Fruit fly (Drosophila melanogaster): ENCODE data around the gene CG6765.
A peak's percentile ranks its signal among the peaks of the same experiment; 100 is the strongest.

Gene CG6765

DNA sequence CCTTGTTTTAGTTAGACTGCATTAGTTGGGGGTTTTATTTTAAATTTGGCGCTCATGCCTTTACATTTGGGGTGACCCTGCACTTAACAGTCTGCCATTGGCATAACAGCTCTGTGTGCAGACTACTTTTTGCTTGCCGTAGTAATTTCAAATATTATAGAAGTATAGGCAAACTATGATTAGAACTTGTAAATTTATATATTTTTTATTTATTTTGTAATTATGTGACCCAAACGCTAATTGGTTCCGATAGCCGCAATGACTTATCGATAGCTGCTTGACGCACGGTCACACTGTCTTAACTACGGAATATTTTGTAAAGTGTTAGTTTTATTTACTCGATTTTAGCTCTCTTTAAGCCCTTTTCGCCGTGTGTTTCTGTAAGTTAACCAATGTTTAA lies 32.1 kb downstream of the CG6765 start, which contains the start of gene rhea (continued):
- TF ChIP-seq CG6854 (GFP tag; optimal IDR thresholded peaks at IDR 0.05) (no peak), p53 (GFP tag; optimal IDR thresholded peaks at IDR 0.05) (no peak), gem (tag; optimal IDR thresholded peaks at IDR 0.05) (peak; percentile 40), CG7556 (GFP tag; optimal IDR thresholded peaks at IDR 0.05) (no peak), CG17361 (GFP tag; IDR thresholded peaks at IDR 0.05) (no peak; the same call in 2 of the 3 replicates), CG7372 (GFP tag; IDR thresholded peaks at IDR 0.05) (no peak), croc (GFP tag; conservative IDR thresholded peaks at IDR 0.05) (no peak), ssp (GFP tag; IDR thresholded peaks at IDR 0.05) (no peak), CG12155 (GFP tag; optimal IDR thresholded peaks at IDR 0.05) (no peak), zfh2 (GFP tag; optimal IDR thresholded peaks at IDR 0.05) (no peak), Trl (optimal IDR thresholded peaks at IDR 0.05) (no peak), Trl (GFP tag; optimal IDR thresholded peaks at IDR 0.05) (no peak), Adf1 (GFP tag; IDR thresholded peaks at IDR 0.05) (no peak), peb (GFP tag; IDR thresholded peaks at IDR 0.05) (no peak), ap (GFP tag; IDR thresholded peaks at IDR 0.05) (no peak), Gsc (GFP tag; IDR thresholded peaks at IDR 0.05) (no peak), CTCF (GFP tag; optimal IDR thresholded peaks at IDR 0.05) (peak; percentile 28), zf30C (GFP tag; optimal IDR thresholded peaks at IDR 0.05) (no peak), pfk (GFP tag; optimal IDR thresholded peaks at IDR 0.05) (no peak), CG8944 (GFP tag; optimal IDR thresholded peaks at IDR 0.05) (no peak), CG7745 (tag; optimal IDR thresholded peaks at IDR 0.05) (no peak), Dp (GFP tag; optimal IDR thresholded peaks at IDR 0.05) (peak; percentile 90), Awh (GFP tag; IDR thresholded peaks at IDR 0.05) (no peak), ems (GFP tag; optimal IDR thresholded peaks at IDR 0.05) (peak; percentile 12), salm (tag; optimal IDR thresholded peaks at IDR 0.05) (no peak), ken (GFP tag; IDR thresholded peaks at IDR 0.05) (no peak), kni (GFP tag; optimal IDR thresholded peaks at IDR 0.05) (no peak), CG33213 (GFP tag; optimal IDR thresholded peaks at IDR 0.05) (peak; percentile 3), CG17568 (GFP tag; optimal IDR thresholded peaks at IDR 0.05) (no peak), CG11085 (GFP tag; IDR thresholded peaks at IDR 0.05) (no peak), CG10565 (GFP tag; optimal IDR thresholded peaks at IDR 0.05) (no peak), Spps (tag; optimal IDR thresholded peaks at IDR 0.05) (no peak), CG2199 (GFP tag; IDR thresholded peaks at IDR 0.05) (no peak), nerfin-2 (GFP tag; IDR thresholded peaks at IDR 0.05; ENCODE audit: partially characterized antibody) (peak; percentile 71), jumu (GFP tag; optimal IDR thresholded peaks at IDR 0.05) (no peak), fd96Cb (tag; optimal IDR thresholded peaks at IDR 0.05) (no peak), ara (GFP tag; IDR thresholded peaks at IDR 0.05) (no peak), Vsx1 (GFP tag; optimal IDR thresholded peaks at IDR 0.05) (peak; percentile 28), knrl (GFP tag; IDR thresholded peaks at IDR 0.05; ENCODE audit: partially characterized antibody) (peak; percentile 84), CG9876 (GFP tag; optimal IDR thresholded peaks at IDR 0.05) (no peak), ham (GFP tag; IDR thresholded peaks at IDR 0.05) (no peak), Poxn (GFP tag; IDR thresholded peaks at IDR 0.05) (no peak), CG9437 (GFP tag; optimal IDR thresholded peaks at IDR 0.05) (no peak), CG10543 (GFP tag; optimal IDR thresholded peaks at IDR 0.05) (no peak), CG7271 (tag; optimal IDR thresholded peaks at IDR 0.05) (no peak), Blimp-1 (GFP tag; optimal IDR thresholded peaks at IDR 0.05) (no peak), ind (GFP tag; optimal IDR thresholded peaks at IDR 0.05) (no peak), CG12744 (GFP tag; optimal IDR thresholded peaks at IDR 0.05) (no peak), Hr39 (optimal IDR thresholded peaks at IDR 0.05) (no peak), Lpt (GFP tag; optimal IDR thresholded peaks at IDR 0.05) (no peak), CG7963 (GFP tag; IDR thresholded peaks at IDR 0.05; ENCODE audit: partially characterized antibody) (peak; percentile 35; the same call in 1 of the 3 replicates), vvl (GFP tag; IDR thresholded peaks at IDR 0.05) (peak; percentile 43; the same call in 1 of the 2 replicates), zfh1 (GFP tag; IDR thresholded peaks at IDR 0.05) (0 out of 3 replicates have a peak, but pooled peaks have one; percentile 22), Aef1 (GFP tag; IDR thresholded peaks at IDR 0.05) (no peak)

Measured in whole organism, embryonic.